Worm (Caenorhabditis elegans) whole organism, L3 larva: ENCODE results near the gene F14F9.5.

Experiments used
- elt-1 ChIP-seq: fragments of 150-350 bp; optimal IDR thresholded peaks from 2 replicates; lab custom pipeline; 2014; ENCODE audit warnings: missing biosample characterization, missing genetic modification characterization
- elt-2 ChIP-seq: sonication (generic microtip); optimal IDR thresholded peaks from 2 replicates; lab custom pipeline; 2016; ENCODE audit warnings: missing genetic modification reagents, mild to moderate bottlenecking, missing genetic modification characterization, missing compliant biosample characterization
- jun-1 ChIP-seq: fragments of 150-350 bp; optimal IDR thresholded peaks from 2 replicates; lab custom pipeline; 2014; ENCODE audit warnings: missing biosample characterization, missing genetic modification reagents, missing genetic modification characterization
- lin-39 ChIP-seq: fragments of 150-350 bp; optimal IDR thresholded peaks from 2 replicates; lab custom pipeline; 2018; ENCODE audit warnings: missing biosample characterization, missing genetic modification reagents, missing genetic modification characterization
- lsy-12 ChIP-seq: sonication (generic microtip); optimal IDR thresholded peaks from 2 replicates; lab custom pipeline; 2016; ENCODE audit warnings: mild to moderate bottlenecking, missing genetic modification characterization, missing compliant biosample characterization
- pha-4 ChIP-seq: fragments of 150-350 bp; optimal IDR thresholded peaks from 2 replicates; lab custom pipeline; 2014; ENCODE audit warnings: missing biosample characterization, missing genetic modification reagents, missing genetic modification characterization
- snpc-4 ChIP-seq: fragments of 150-350 bp; optimal IDR thresholded peaks from 2 replicates; lab custom pipeline; 2014; ENCODE audit warnings: missing biosample characterization, missing genetic modification characterization
- unc-62 ChIP-seq: fragments of 150-350 bp; sonication (generic microtip); optimal IDR thresholded peaks from 4 replicates; lab custom pipeline; 2014; ENCODE audit warnings: missing biosample characterization, missing genetic modification reagents, missing genetic modification characterization
- zag-1 ChIP-seq: fragments of 150-350 bp; optimal IDR thresholded peaks from 2 replicates; lab custom pipeline; 2014; ENCODE audit warnings: missing biosample characterization, missing genetic modification characterization
- ztf-11 ChIP-seq: fragments of 150-350 bp; optimal IDR thresholded peaks from 2 replicates; lab custom pipeline; 2014; ENCODE audit warnings: missing biosample characterization, missing genetic modification characterization

ce11 chrV:5161792-5162191, 34.9 kb downstream of the F14F9.5 start, which contains the start of gene abu-6:
- TF ChIP-seq lin-39 (no peak), snpc-4 (tag; lab: Kevin White, UChicago) (no peak), elt-2 (tag; lab: Kevin White, UChicago) (no peak), jun-1 (tag; lab: Kevin White, UChicago) (no peak), elt-1 (tag; lab: Kevin White, UChicago) (no peak), zag-1 (tag; lab: Kevin White, UChicago) (no peak), unc-62 (GFP tag; lab: Kevin White, UChicago) (no peak), pha-4 (tag; lab: Kevin White, UChicago) (no peak), ztf-11 (tag; lab: Kevin White, UChicago) (no peak), lsy-12 (no peak)
